Worm (Caenorhabditis elegans) whole organism, dauer: ENCODE measurements around the gene rgl-1.

Experiments used
- unc-62 ChIP-seq: sonication (generic microtip); optimal IDR thresholded peaks from 2 replicates; lab custom pipeline; 2017; ENCODE audit warnings: missing biosample characterization, missing genetic modification reagents, missing genetic modification characterization

rgl-1 gene

DNA sequence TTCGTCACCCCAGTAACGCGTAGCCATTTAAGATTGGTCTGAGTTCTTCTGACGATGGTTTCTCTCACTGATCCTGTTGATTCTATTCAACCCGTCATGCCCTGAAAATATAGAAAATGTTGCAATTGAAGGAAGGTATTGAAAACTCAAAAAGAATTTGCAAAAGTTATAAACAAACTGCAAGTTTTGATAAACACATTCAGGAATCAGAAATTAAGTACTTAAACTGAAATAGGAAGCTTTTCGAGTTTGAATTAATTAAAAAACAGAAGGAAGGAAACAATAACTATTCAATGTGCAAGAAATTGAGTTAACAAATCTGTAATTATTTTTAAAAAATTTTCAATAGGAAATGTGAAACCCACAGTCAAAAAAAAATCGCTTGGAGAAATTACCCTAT is at the start of gene rgl-1:
rgl-1 (minus strand) TSS at position 101 of the 400 bp plus-strand sequence.
- TF ChIP-seq unc-62 (GFP tag; lab: Kevin White, UChicago), result no peak

DNA sequence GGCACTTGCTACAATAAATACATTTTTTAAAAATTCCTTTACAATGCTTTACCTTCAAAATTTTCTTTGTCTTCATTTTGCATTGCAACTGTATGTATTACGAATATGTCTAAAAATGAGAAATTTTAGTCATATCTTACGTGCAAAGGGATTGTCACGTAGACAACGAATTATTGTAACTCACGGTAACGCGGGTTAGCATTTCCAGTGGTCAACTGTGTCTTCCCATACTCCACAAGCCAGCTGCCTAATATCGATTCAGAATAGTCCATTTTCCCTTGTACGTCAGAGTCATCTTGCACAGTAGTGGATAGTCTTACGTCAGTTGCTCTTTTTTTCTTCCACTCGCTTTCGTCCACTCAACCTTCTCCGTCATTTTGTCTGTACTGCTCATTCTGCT is 42.4 kb upstream of the rgl-1 start, which contains the start of gene fbxb-71:
fbxb-71 (plus strand) TSS at position 301 of the 400 bp plus-strand sequence.
- no peak for TF ChIP-seq unc-62 (GFP tag; lab: Kevin White, UChicago)

DNA sequence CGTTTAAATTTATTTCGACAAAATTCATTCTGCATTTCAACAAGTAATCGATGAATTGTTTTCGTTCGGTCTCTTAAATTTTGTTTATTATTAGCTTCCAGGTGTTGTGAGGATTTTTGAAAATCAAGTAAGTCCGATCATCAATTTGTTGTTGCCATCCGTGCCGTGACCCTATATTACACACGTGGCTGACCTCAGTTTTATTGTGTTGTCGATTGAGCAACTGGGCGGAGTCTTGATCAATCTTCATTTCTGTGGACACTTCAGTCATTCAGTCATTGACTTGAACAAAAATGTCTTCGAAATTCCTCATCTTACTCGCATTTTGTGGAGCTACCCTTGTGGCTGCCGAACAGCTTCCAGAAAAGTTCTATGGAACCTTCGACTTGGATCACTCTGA is 40.3 kb upstream of the rgl-1 start, which contains the start of gene lbp-2:
lbp-2 (plus strand) TSS at position 102 of the 400 bp plus-strand sequence.
- TF ChIP-seq unc-62 (GFP tag; lab: Kevin White, UChicago), result no peak

DNA sequence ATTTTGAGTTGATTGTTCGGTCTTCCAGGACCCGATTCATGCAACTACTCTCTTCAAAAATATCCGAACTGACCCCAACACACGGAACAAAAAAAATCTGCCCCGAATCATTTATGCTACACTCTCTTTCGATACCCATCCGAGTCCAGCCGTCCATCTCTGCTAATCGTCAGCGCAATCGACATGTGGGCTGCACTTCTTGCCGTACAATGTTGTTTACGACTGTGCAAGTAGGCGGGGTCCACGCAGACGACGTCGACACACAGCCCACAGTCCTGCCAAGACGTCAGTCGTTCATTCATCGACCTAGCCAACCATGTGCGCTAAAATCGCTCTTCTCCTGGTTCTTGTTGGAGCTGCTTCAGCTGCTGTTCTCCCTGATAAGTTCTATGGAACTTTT is 38.7 kb upstream of the rgl-1 start, which contains the start of gene lbp-1:
lbp-1 (plus strand) TSS at position 301 of the 400 bp plus-strand sequence.
- TF ChIP-seq unc-62 (GFP tag; lab: Kevin White, UChicago), result no peak

DNA sequence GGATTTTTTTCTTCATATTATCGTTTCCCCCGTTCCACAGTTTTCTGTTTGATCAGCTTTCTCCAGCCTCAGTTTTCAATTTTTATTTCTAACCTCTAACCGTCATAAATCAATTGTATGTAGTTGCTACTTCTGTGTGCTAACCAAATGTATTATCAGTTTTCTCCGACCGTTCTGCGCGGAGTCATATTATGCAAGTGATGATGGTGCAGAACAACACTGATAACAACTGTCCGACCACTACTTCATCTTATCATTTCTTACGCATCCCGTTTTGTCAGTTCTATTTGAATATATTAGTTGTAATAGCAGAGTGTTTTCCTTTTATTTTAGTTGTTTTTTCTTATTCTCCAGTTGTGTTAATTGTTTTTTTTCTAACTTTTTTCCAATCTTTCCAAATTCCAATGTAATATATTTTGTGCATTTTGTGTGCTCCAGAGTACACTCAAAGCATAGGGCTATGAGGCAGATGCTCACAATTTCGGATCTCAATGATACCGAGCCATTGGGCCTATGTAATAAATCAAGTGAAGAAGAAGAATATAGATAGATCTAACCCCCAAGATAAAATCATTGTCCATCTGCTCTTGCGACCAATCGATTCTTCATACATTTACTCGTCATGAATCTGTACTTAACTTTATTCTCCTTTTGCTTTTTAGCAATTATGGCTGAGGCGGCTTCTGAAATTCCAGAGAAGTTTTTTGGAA is 36.8 kb upstream of the rgl-1 start, which contains the start of gene lbp-3:
lbp-3 (plus strand) TSS at position 589 of the 710 bp plus-strand sequence.
- no peak for TF ChIP-seq unc-62 (GFP tag; lab: Kevin White, UChicago)

DNA sequence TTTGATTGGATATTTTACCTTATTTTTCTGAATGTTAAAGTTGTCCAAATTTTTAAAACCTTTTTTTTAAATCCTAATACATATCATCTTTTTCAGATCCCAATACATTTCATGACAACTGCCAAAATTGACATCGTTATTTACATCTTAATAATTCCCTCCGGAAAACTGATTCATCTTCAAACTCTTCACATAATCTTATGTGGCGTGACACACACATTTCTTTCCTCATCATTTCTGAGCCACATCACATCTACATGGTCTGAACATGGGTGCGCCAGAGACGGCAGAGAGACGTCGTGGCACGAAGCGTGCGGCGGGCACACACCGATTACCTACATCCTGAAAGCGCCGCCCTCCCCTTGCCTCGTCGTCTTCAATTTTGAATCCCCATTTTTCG is 32.3 kb upstream of the rgl-1 start, which contains the start of gene tba-9:
tba-9 (plus strand) TSS at position 301 of the 400 bp plus-strand sequence.
- TF ChIP-seq unc-62 (GFP tag; lab: Kevin White, UChicago), result no peak

DNA sequence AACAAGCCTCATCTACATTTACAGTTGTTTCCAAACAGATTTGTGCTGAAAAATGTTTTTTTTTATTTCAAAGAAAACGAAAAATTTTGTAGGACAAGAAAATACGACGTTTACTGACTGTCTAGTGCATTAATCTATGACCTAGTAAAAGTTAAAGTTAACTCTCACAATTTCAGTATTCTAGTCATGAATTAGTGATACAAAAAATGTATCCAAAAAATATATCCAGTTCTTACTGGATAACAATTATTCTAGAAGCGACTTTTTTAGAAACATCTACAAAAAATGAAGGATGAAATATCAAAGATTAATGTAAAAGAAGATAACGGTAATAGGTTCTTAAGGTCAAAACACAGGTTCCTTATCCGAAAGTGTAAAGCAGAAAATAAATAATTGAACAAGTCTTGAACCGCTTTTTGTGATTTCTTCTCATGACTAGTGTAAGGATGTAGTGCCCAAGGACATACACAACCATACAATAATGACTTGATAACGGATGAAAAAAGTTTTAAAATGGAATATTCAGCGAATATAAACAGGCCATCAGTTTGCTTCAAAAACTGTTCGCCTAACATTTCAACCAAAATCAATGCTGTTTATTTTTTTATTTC is 30.4 kb upstream of the rgl-1 start, which contains the start of gene pqn-37:
pqn-37 (minus strand) TSS at position 51 of the 611 bp plus-strand sequence.
- TF ChIP-seq unc-62 (GFP tag; lab: Kevin White, UChicago), result no peak

DNA sequence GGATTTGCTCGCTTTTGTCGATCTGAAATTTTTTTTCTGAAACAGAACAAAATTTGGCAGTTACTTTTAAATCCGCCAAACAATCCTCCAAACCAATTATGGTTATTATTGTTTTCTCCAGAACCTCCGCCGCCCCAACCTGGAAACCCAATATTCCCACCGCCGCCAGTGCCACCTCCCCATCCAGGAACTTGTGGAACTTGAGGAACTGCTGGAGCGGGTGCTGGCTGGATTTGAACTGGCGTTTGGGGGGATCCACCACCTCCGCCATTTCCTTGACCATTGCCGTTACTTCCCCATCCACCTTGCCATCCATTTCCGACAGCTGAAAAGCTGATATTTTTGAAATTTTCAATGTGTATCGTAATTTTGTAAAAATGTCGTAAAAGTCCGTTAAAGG is 27.6 kb upstream of the rgl-1 start:
- TF ChIP-seq unc-62 (GFP tag; lab: Kevin White, UChicago), result no peak

DNA sequence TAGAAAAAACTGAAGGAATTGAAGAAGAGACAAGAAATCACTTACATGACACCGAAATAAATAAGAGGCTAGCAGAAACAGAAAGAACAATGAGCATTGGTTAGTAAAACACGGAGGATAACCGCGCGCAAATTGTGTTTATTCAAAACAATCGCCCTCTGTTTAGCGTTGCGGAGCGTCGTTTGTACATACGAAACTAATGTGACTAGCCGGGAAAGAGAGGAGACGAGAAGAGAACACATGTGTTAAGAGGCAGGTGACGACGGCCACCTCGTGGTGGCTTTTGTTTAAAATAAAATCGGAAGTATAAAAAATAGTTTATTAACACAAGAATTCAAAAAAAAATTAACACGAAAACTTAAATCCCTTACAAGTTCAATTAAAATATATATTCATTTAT is 25.6 kb upstream of the rgl-1 start, which contains the start of gene F40F4.7:
F40F4.7 (minus strand) TSS at position 122 of the 400 bp plus-strand sequence.
- TF ChIP-seq unc-62 (GFP tag; lab: Kevin White, UChicago), result no peak

DNA sequence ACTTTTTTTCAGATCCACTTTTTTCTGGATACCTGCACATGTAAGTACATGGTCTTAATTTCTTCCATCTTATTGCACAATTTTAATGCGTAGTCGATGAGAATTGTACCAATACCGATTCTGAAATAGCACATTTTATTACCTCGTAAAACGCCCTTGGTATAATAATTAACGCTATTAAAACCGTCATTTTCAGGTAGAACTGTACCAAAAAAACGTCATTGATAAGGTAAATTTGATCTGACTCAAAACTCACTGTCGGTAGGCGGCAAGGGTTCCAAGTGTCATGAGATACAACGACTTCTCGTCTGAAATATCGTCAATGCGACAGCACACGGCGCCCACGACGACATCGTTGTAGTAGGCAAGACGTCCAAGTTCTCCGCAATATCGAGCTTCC is 24.2 kb upstream of the rgl-1 start:
- no peak for TF ChIP-seq unc-62 (GFP tag; lab: Kevin White, UChicago)

DNA sequence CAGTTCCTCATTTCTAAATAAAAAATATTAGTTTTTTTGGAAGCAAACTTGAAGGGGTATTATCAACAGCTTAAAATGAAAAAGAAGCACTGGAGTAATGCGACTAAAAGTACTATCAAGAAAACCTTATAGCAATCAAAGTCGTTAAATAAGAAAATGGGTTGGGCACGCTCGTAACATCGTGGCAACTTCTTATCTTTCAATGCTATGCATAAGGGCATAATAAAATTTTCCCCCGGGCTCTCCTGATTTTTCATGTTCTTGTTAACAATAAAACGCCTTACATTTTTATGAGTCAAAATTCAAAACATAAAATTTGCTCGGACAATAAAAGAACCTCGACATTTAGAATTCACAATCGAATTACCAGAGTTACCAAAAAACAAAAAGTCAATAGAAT is 23.4 kb upstream of the rgl-1 start, which contains the start of gene irg-7:
irg-7 (minus strand) TSS at position 23 of the 400 bp plus-strand sequence.
- no peak for TF ChIP-seq unc-62 (GFP tag; lab: Kevin White, UChicago)

DNA sequence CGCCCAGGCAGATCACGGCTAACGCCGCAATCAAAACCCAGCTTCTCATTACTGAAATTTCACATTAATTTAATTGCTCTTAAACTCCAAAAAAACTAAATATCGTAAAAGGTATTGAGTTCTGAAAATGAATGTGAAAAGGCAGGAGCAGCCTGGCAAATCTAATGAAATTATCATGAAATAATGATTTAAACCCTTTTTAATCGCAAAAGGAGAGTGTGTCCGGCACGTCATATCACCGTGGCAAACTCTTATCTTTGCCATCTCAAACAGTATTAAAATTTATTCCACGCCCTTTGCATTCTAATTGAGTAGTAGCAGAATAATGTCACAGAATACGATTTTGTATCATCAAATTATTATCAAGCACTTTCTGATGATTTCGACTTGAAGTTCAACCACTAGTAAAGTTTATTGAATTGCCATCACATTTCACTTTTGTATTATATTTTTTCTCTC is 15.2 kb upstream of the rgl-1 start, which contains the start of gene F28B4.3:
F28B4.3 (minus strand) TSS at position 51 of the 459 bp plus-strand sequence.
- TF ChIP-seq unc-62 (GFP tag; lab: Kevin White, UChicago), result no peak

DNA sequence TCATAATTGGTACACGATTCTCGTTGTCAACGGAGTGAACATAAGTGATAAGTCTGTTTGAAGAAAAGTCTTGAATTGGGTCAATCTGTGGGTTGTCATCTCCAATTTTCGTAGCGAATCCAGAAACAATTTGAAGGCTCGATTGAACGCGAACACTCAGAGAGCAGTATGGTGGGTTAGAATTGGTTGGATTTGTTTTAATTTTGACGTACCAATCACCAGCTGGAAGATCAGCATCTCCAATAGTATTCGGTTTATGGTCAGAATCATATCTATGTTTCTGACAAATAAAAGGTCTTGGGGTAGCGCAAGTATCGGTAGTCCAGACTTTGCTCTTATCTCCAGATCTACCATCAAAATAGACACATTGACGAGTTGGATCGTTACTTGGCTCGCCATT is 10.4 kb upstream of the rgl-1 start:
- TF ChIP-seq unc-62 (GFP tag; lab: Kevin White, UChicago), result no peak

DNA sequence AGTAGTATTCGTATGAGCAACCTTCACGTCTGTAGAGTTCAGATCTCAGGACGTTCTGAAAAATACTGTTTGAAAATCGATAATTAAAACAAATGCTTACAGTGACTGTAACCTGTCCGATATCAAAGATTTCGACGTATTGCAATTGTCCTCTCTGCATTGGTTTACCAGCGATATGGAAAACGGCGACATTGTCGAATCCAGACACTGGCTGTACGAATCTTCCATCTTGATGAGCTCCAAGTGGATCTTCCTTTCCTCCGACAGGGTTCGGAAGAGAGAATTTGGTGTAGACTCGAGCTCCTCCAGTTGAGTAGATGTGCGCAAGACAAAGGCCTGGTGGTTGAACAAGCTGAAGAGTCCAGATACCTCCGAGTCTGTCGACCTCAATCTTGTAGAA is 8.5 kb upstream of the rgl-1 start:
- TF ChIP-seq unc-62 (GFP tag; lab: Kevin White, UChicago), result no peak

DNA sequence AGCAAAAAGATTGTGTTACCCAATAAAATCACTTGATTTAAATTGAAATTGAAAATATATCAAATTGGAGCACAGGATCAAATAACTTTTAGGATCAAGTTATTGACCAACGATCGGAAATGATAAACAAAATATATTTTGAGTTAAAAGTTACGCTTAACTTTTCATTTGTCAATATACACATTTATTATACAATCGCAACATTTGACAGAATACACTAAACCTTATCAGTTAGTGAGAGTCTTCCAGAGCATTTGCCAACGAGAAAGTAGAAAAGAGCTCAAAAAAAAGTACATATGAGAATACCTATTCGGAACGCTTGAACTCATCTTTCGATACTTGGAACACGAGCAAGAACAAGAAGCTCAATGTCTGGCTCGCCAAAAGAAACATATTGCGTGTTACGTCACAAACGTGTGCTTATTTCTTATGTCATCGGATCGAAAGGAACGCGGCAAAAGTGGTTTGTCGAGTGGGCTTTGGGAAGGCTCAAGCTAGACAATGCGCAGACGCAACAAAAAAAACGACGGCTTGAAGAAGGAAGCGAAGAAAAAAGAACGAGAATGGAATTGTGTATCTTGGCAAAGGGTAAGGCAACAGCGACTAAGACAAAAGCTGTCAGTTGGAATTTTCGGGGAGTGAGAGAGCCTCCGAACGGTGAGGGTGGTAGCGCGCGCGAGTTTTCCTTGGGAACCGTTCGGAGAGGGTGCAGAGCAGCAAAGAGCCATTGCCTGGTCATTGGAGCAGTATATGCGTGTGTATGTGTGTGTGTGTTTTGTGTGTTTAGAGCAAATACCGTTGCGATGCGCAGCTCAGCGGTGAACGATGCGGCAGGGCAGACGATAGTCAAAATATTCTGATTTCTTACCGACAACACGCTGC is 6.4 kb upstream of the rgl-1 start:
- TF ChIP-seq unc-62 (GFP tag; lab: Kevin White, UChicago), result no peak
